Fruit fly (Drosophila melanogaster): Measurements from ENCODE around the gene CG11444.

Gene CG11444

dm6 chrX:4589951-4590771, 36.0 kb upstream of the CG11444 start (continued):
- TF ChIP-seq tll (GFP tag; optimal IDR thresholded peaks at IDR 0.05) (no peak), prd (optimal IDR thresholded peaks at IDR 0.05) (no peak), prd (GFP tag; IDR thresholded peaks at IDR 0.05) (peak; percentile 97), danr (GFP tag; IDR thresholded peaks at IDR 0.05) (peak; percentile 85), bab2 (GFP tag; optimal IDR thresholded peaks at IDR 0.05) (peak; percentile 32), nerfin-2 (GFP tag; IDR thresholded peaks at IDR 0.05; ENCODE audit: partially characterized antibody) (no peak), ftz-f1 (GFP tag; optimal IDR thresholded peaks at IDR 0.05) (no peak), CG33213 (GFP tag; optimal IDR thresholded peaks at IDR 0.05) (no peak), E2f2 (GFP tag; IDR thresholded peaks at IDR 0.05) (peak; percentile 64), CG1024 (GFP tag; IDR thresholded peaks at IDR 0.05) (peak; percentile 88), jing (GFP tag; optimal IDR thresholded peaks at IDR 0.05) (peak; percentile 90), CG11504 (tag; optimal IDR thresholded peaks at IDR 0.05) (peak; percentile 78), dmrt99B (tag; optimal IDR thresholded peaks at IDR 0.05) (peak; percentile 68), CG33557 (GFP tag; optimal IDR thresholded peaks at IDR 0.05) (peak; percentile 60), pnt (GFP tag; optimal IDR thresholded peaks at IDR 0.05) (peak; percentile 75), Opbp (GFP tag; IDR thresholded peaks at IDR 0.05; ENCODE audit: partially characterized antibody) (no peak), run (tag; optimal IDR thresholded peaks at IDR 0.05) (no peak)

- peak; percentile 71 for TF ChIP-seq Nf-YB (GFP tag; optimal IDR thresholded peaks at IDR 0.05)
- TF ChIP-seq CG1603 (tag; optimal IDR thresholded peaks at IDR 0.05) = no peak
- TF ChIP-seq gcm (GFP tag; optimal IDR thresholded peaks at IDR 0.05) = peak; percentile 83
- no peak for TF ChIP-seq CG12071 (GFP tag; optimal IDR thresholded peaks at IDR 0.05)
- TF ChIP-seq sima (GFP tag; optimal IDR thresholded peaks at IDR 0.05) = no peak
- peak in 1 of 2 experiments; percentile 42 for TF ChIP-seq Pdp1 (GFP tag; optimal IDR thresholded peaks at IDR 0.05)
These were observed 34.8 kb upstream of the CG11444 start for dm6 chrX:4588981-4589380.

- peak; percentile 57 for TF ChIP-seq grn (GFP tag; optimal IDR thresholded peaks at IDR 0.05)
- TF ChIP-seq lab (GFP tag; optimal IDR thresholded peaks at IDR 0.05) = peak; percentile 62
- TF ChIP-seq Med (GFP tag) = peak; percentile 48
- TF ChIP-seq exex (tag; optimal IDR thresholded peaks at IDR 0.05) = peak; percentile 2
- peak; percentile 16 for TF ChIP-seq sug (tag; optimal IDR thresholded peaks at IDR 0.05)
- TF ChIP-seq CG34422 (GFP tag; IDR thresholded peaks at IDR 0.05) = no peak
- TF ChIP-seq CG12219 (GFP tag; optimal IDR thresholded peaks at IDR 0.05) = no peak
- no peak for TF ChIP-seq CG7786 (GFP tag; optimal IDR thresholded peaks at IDR 0.05)
These were observed 33.4 kb upstream of the CG11444 start for dm6 chrX:4587584-4587983.

- TF ChIP-seq CG7745 (tag; optimal IDR thresholded peaks at IDR 0.05) (no peak), CG12299 (tag; optimal IDR thresholded peaks at IDR 0.05) (no peak), CG2712 (tag; optimal IDR thresholded peaks at IDR 0.05) (peak; percentile 14), nmo (GFP tag; optimal IDR thresholded peaks at IDR 0.05) (peak; percentile 18), gem (tag; optimal IDR thresholded peaks at IDR 0.05) (peak; percentile 35), CG11504 (tag; optimal IDR thresholded peaks at IDR 0.05) (peak; percentile 36), CG11696 (GFP tag; IDR thresholded peaks at IDR 0.05) (no peak), Hr3 (GFP tag; optimal IDR thresholded peaks at IDR 0.05) (no peak), bsh (GFP tag; optimal IDR thresholded peaks at IDR 0.05) (peak in 1 of 2 experiments; percentile 1), phol (tag; optimal IDR thresholded peaks at IDR 0.05) (peak; percentile 8), ci (GFP tag; IDR thresholded peaks at IDR 0.05) (0 out of 3 replicates have a peak, but pooled peaks have one; percentile 24), Six4 (GFP tag; optimal IDR thresholded peaks at IDR 0.05) (no peak), Ravus (GFP tag; IDR thresholded peaks at IDR 0.05) (no peak), Sox102F (GFP tag; optimal IDR thresholded peaks at IDR 0.05) (peak; percentile 39), CG7839 (tag; optimal IDR thresholded peaks at IDR 0.05) (peak; percentile 10), row (GFP tag; IDR thresholded peaks at IDR 0.05) (0 out of 3 replicates have a peak, but pooled peaks have one; percentile 21)
These were observed 28.2 kb upstream of the CG11444 start for dm6 chrX:4582422-4582821.

Measured in whole organism, embryonic.